Worm (Caenorhabditis elegans) whole organism, late embryonic: Measurements from ENCODE around the gene unc-47.
A peak's percentile ranks its signal among the peaks of the same experiment; 100 is the strongest.

Experiments
- C08G9.2 ChIP-seq: sonication (generic microtip); optimal IDR thresholded peaks from 2 replicates; lab custom pipeline; 2016; ENCODE audit warnings: mild to moderate bottlenecking, missing genetic modification characterization, moderate library complexity, missing compliant biosample characterization
- ahr-1 ChIP-seq: sonication (generic microtip); optimal IDR thresholded peaks from 2 replicates; lab custom pipeline; 2016; ENCODE audit warnings: missing genetic modification characterization, missing compliant biosample characterization
- ama-1 ChIP-seq: fragments of 150-350 bp; optimal IDR thresholded peaks from 2 replicates; lab custom pipeline; 2014
- ceh-14 ChIP-seq: sonication (generic microtip); optimal IDR thresholded peaks from 2 replicates; lab custom pipeline; 2016; ENCODE audit warnings: missing genotype, missing genetic modification characterization, missing compliant biosample characterization
- ceh-2 ChIP-seq: sonication (generic microtip); optimal IDR thresholded peaks from 2 replicates; lab custom pipeline; 2016; ENCODE audit warnings: missing genotype, missing genetic modification characterization, missing compliant biosample characterization
- ceh-22 ChIP-seq: sonication (generic microtip); optimal IDR thresholded peaks from 2 replicates; lab custom pipeline; 2017; ENCODE audit warnings: missing biosample characterization, missing genetic modification characterization
- dmd-4 ChIP-seq: sonication (generic microtip); optimal IDR thresholded peaks from 2 replicates; lab custom pipeline; 2016; ENCODE audit warnings: borderline replicate concordance, missing genetic modification characterization, missing compliant biosample characterization
- fkh-10 ChIP-seq: fragments of 150-350 bp; optimal IDR thresholded peaks from 2 replicates; lab custom pipeline; 2014; ENCODE audit warnings: missing biosample characterization, missing genetic modification reagents, missing genetic modification characterization
- fkh-6 ChIP-seq: sonication (generic microtip); optimal IDR thresholded peaks from 2 replicates; lab custom pipeline; 2016; ENCODE audit warnings: missing genetic modification characterization, missing compliant biosample characterization
- gmeb-2 ChIP-seq: sonication (generic microtip); optimal IDR thresholded peaks from 2 replicates; lab custom pipeline; 2016; ENCODE audit warnings: missing genetic modification characterization, inconsistent platforms, missing compliant biosample characterization
- hlh-13 ChIP-seq: fragments of 200-800 bp; sonication (Bioruptor generic); optimal IDR thresholded peaks from 2 replicates; lab custom pipeline; 2018; ENCODE audit warnings: mild to moderate bottlenecking, missing genetic modification characterization, missing compliant biosample characterization
- lim-6 ChIP-seq: sonication (generic microtip); optimal IDR thresholded peaks from 2 replicates; lab custom pipeline; 2016; ENCODE audit warnings: missing genetic modification characterization, missing compliant biosample characterization
- nhr-232 ChIP-seq: sonication (generic microtip); optimal IDR thresholded peaks from 2 replicates; lab custom pipeline; 2016; ENCODE audit warnings: missing genetic modification characterization, missing compliant biosample characterization
- odd-2 ChIP-seq: sonication (generic microtip); optimal IDR thresholded peaks from 2 replicates; lab custom pipeline; 2017; ENCODE audit warnings: antibody characterized with exemption, mild to moderate bottlenecking, missing genetic modification characterization, missing compliant biosample characterization
- pag-3 ChIP-seq: sonication (generic microtip); optimal IDR thresholded peaks from 2 replicates; lab custom pipeline; 2016; ENCODE audit warnings: missing compliant biosample characterization, missing genetic modification characterization, borderline replicate concordance
- pat-9 ChIP-seq: fragments of 200-800 bp; sonication (Bioruptor generic); optimal IDR thresholded peaks from 2 replicates; lab custom pipeline; 2018; ENCODE audit warnings: mild to moderate bottlenecking, missing genetic modification characterization, moderate library complexity, missing compliant biosample characterization
- pha-2 ChIP-seq: sonication (generic microtip); optimal IDR thresholded peaks from 2 replicates; lab custom pipeline; 2017; ENCODE audit warnings: mild to moderate bottlenecking, missing genetic modification characterization, missing compliant biosample characterization
- pha-4 ChIP-seq: fragments of 150-350 bp; optimal IDR thresholded peaks from 2 replicates; lab custom pipeline; 2018; ENCODE audit warnings: missing biosample characterization, missing genetic modification reagents, missing genetic modification characterization
- pros-1 ChIP-seq: fragments of 150-350 bp; optimal IDR thresholded peaks from 2 replicates; lab custom pipeline; 2014; ENCODE audit warnings: missing biosample characterization, missing genetic modification reagents, missing genetic modification characterization
- tbx-2 ChIP-seq: sonication (generic microtip); optimal IDR thresholded peaks from 2 replicates; lab custom pipeline; 2016; ENCODE audit warnings: missing genetic modification characterization, missing compliant biosample characterization
- ttx-3 ChIP-seq: sonication (generic microtip); optimal IDR thresholded peaks from 2 replicates; lab custom pipeline; 2016; ENCODE audit warnings: missing genetic modification reagents, missing genetic modification characterization, missing compliant biosample characterization
- unc-55 ChIP-seq: sonication (generic microtip); optimal IDR thresholded peaks from 2 replicates; lab custom pipeline; 2017; ENCODE audit warnings: missing biosample characterization, missing genetic modification reagents, missing genetic modification characterization
- zip-5 ChIP-seq: sonication (generic microtip); optimal IDR thresholded peaks from 2 replicates; lab custom pipeline; 2016; ENCODE audit warnings: missing genetic modification characterization, missing compliant biosample characterization

The unc-47 gene

DNA sequence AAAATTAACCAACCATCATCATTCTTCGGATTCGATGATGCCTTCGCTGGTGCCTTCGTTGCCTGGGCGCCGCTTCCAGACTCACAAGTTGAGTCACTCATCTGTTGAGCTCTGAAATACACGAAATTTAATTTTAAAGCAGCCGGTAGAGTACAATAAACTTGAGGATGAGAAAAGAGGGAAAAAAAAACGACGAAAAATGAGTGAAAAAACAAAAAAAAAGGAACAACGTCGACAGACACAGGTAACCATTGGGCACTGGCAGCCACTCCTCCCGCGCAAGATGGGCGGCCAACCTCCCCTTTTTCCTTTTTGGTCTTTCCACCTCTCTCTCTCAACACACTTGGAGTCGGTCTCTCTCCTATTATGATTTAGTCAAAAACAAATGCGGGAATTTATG lies 39.4 kb downstream of the unc-47 start, which contains the start of gene K08E5.1:
TSS of gene K08E5.1 (minus strand) at position 101 of the 400 bp plus-strand sequence.
- TF ChIP-seq pros-1 (tag; lab: Kevin White, UChicago) = no peak
- TF ChIP-seq odd-2 (tag; lab: Kevin White, UChicago) = no peak
- no peak for TF ChIP-seq ttx-3 (tag; lab: Kevin White, UChicago)
- no peak for TF ChIP-seq ceh-14 (tag; lab: Kevin White, UChicago)
- no peak for TF ChIP-seq pha-2 (tag; lab: Kevin White, UChicago)
- no peak for TF ChIP-seq tbx-2 (tag; lab: Kevin White, UChicago)
- TF ChIP-seq lim-6 (tag; lab: Kevin White, UChicago) = no peak
- TF ChIP-seq ceh-22 (tag; lab: Kevin White, UChicago) = no peak

DNA sequence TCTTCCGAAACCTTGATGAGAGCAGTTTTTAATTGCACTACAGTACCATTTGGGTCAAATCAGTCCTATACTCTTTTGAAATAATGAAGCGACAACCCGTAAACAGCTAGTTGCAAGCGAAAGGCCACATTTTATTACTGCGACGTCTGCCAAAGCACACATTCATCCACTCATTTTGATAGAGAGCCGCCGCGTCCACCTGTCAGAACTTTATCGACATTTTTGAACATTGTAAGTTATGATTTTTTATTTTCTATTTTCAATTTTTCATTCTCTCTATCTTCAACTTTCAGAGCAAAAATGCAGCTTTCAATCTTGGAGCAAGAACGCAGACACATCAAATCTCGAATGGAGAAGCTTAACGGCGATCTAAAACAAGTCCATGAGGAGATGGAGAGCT lies 45.3 kb downstream of the unc-47 start, which contains the start of gene K08E5.6:
TSS of gene K08E5.6 (plus strand) at position 301 of the 400 bp plus-strand sequence.
- TF ChIP-seq pha-4 (tag; lab: Kevin White, UChicago) = no peak
- TF ChIP-seq pat-9 (tag; lab: Kevin White, UChicago) = no peak
- no peak for TF ChIP-seq ahr-1 (tag; lab: Kevin White, UChicago)
- no peak for TF ChIP-seq nhr-232 (tag; lab: Kevin White, UChicago)
- no peak for TF ChIP-seq hlh-13
- TF ChIP-seq pag-3 = no peak
- TF ChIP-seq C08G9.2 (tag; lab: Kevin White, UChicago) = no peak
- TF ChIP-seq ceh-2 (tag; lab: Kevin White, UChicago) = no peak
- TF ChIP-seq gmeb-2 (tag; lab: Kevin White, UChicago) = no peak
- no peak for TF ChIP-seq zip-5 (tag; lab: Kevin White, UChicago)
- TF ChIP-seq dmd-4 (tag; lab: Kevin White, UChicago) = no peak
- no peak for TF ChIP-seq odd-2 (tag; lab: Kevin White, UChicago)
- no peak for TF ChIP-seq fkh-10 (GFP tag; lab: Kevin White, UChicago)

DNA sequence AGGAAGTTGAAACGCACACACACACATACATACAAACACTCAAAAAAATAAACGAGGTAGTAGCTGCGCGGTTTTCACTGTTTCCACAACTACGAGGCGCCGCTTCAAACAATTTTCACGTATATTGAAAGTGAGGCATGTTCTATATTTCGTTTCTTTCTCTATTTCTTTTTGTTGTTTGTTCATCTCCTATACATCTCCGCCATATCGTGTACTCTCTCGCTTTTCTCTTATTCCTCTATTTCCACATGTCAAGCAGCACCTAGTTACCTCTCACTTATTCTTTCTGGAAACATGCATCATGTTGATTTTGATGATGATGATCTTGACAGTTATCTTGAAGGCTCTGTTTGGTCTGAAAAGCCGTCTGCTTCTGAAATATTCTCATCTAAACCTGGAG lies 49.3 kb downstream of the unc-47 start, which contains the start of gene ZK1128.7:
TSS of gene ZK1128.7 (plus strand) at position 229 of the 400 bp plus-strand sequence.
- TF ChIP-seq fkh-6 (tag; lab: Kevin White, UChicago) (no peak), ceh-14 (tag; lab: Kevin White, UChicago) (no peak), unc-55 (GFP tag; lab: Kevin White, UChicago) (peak; percentile 9)

DNA sequence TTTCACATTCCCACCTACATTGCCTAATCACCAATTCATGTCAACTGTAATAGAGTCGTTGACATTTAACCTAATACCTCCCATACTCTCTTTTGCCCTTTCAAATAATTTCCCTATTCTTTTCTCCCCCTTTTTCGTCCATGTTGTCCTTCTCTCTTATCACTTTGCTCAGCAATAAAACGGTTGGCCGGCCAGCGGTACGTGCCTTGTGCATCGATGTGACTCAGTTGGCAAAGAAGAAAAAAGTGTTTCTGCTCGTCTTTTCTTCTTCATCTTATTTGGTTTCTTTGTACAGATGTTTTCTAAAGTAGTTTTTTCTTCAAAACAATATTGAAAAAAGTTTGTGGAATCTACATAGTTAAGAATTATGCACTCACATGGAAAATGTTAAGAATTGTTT lies 51.5 kb downstream of the unc-47 start:
- no peak for TF ChIP-seq ama-1 (lab: Kevin White, UChicago)
